Worm (Caenorhabditis elegans) whole organism, L2 larva: ENCODE measurements around the gene Y80D4G.2.

ENCODE experiments used
- C34F6.9 ChIP-seq: fragments of 150-350 bp; optimal IDR thresholded peaks from 2 replicates; lab custom pipeline; 2014; ENCODE audit warnings: missing biosample characterization, missing genetic modification characterization
- F13H6.1 ChIP-seq: sonication (generic microtip); optimal IDR thresholded peaks from 2 replicates; lab custom pipeline; 2016; ENCODE audit warnings: missing genetic modification characterization, missing compliant biosample characterization
- R02D3.7 ChIP-seq: fragments of 150-350 bp; optimal IDR thresholded peaks from 2 replicates; lab custom pipeline; 2014; ENCODE audit warnings: missing biosample characterization, missing genetic modification characterization
- Y55F3AM.14 ChIP-seq: fragments of 200-800 bp; sonication (Bioruptor generic); optimal IDR thresholded peaks from 2 replicates; lab custom pipeline; 2018; ENCODE audit warnings: mild to moderate bottlenecking, missing genetic modification characterization, missing compliant biosample characterization
- ZK546.5 ChIP-seq: sonication (generic microtip); optimal IDR thresholded peaks from 2 replicates; lab custom pipeline; 2017; ENCODE audit warnings: missing biosample characterization, missing genetic modification characterization
- aly-2 ChIP-seq: fragments of 150-350 bp; optimal IDR thresholded peaks from 2 replicates; lab custom pipeline; 2014; ENCODE audit warnings: missing biosample characterization, missing genetic modification characterization
- ama-1 ChIP-seq: fragments of 150-350 bp; optimal IDR thresholded peaks from 2 replicates; lab custom pipeline; 2018; ENCODE audit warnings: inconsistent platforms
- blmp-1 ChIP-seq: sonication (generic microtip); optimal IDR thresholded peaks from 2 replicates; lab custom pipeline; 2017; ENCODE audit warnings: missing genetic modification characterization, mild to moderate bottlenecking, missing compliant biosample characterization, antibody characterized with exemption, moderate library complexity; ENCODE audit not compliant: insufficient read depth
- ceh-16 ChIP-seq: fragments of 150-350 bp; optimal IDR thresholded peaks from 2 replicates; lab custom pipeline; 2014; ENCODE audit warnings: missing biosample characterization, missing genetic modification characterization
- ceh-82 ChIP-seq: fragments of 150-350 bp; optimal IDR thresholded peaks from 2 replicates; lab custom pipeline; 2014; ENCODE audit warnings: missing biosample characterization, missing genetic modification characterization
- crh-2 ChIP-seq: sonication (generic microtip); optimal IDR thresholded peaks from 2 replicates; lab custom pipeline; 2017; ENCODE audit warnings: missing biosample characterization, missing genetic modification characterization
- dmd-4 ChIP-seq: sonication (generic microtip); optimal IDR thresholded peaks from 2 replicates; lab custom pipeline; 2017; ENCODE audit warnings: missing biosample characterization, missing genetic modification characterization
- egl-27 ChIP-seq: sonication (generic microtip); optimal IDR thresholded peaks from 3 replicates; lab custom pipeline; 2017; ENCODE audit warnings: missing biosample characterization, missing genetic modification reagents, missing genetic modification characterization
- elt-1 ChIP-seq: fragments of 150-350 bp; optimal IDR thresholded peaks from 2 replicates; lab custom pipeline; 2014; ENCODE audit warnings: missing biosample characterization, missing genetic modification characterization
- elt-3 ChIP-seq: sonication (generic microtip); optimal IDR thresholded peaks from 2 replicates; lab custom pipeline; 2017; ENCODE audit warnings: missing biosample characterization, missing genetic modification characterization
- fos-1 ChIP-seq: fragments of 150-350 bp; optimal IDR thresholded peaks from 2 replicates; lab custom pipeline; 2014; ENCODE audit warnings: missing biosample characterization, missing genetic modification characterization
- gmeb-1 ChIP-seq: fragments of 150-350 bp; optimal IDR thresholded peaks from 2 replicates; lab custom pipeline; 2014; ENCODE audit warnings: missing biosample characterization, missing genetic modification characterization
- lin-11 ChIP-seq: fragments of 150-350 bp; sonication (generic microtip); optimal IDR thresholded peaks from 2 replicates; lab custom pipeline; 2014; ENCODE audit warnings: missing biosample characterization, missing genetic modification characterization, inconsistent platforms, mixed read lengths
- lin-13 ChIP-seq: fragments of 150-350 bp; optimal IDR thresholded peaks from 2 replicates; lab custom pipeline; 2014; ENCODE audit warnings: missing biosample characterization, missing genetic modification reagents, missing genetic modification characterization
- lin-39 ChIP-seq: fragments of 150-350 bp; optimal IDR thresholded peaks from 2 replicates; lab custom pipeline; 2014; ENCODE audit warnings: missing biosample characterization, missing genetic modification reagents, missing genetic modification characterization
- mab-5 ChIP-seq: fragments of 150-350 bp; optimal IDR thresholded peaks from 2 replicates; lab custom pipeline; 2014; ENCODE audit warnings: missing biosample characterization, missing genetic modification characterization
- nhr-10 ChIP-seq: sonication (generic microtip); optimal IDR thresholded peaks from 2 replicates; lab custom pipeline; 2017; ENCODE audit warnings: missing biosample characterization, missing genetic modification characterization
- nhr-11 ChIP-seq: fragments of 150-350 bp; optimal IDR thresholded peaks from 2 replicates; lab custom pipeline; 2014; ENCODE audit warnings: missing biosample characterization, missing genetic modification characterization
- nhr-12 ChIP-seq: fragments of 150-350 bp; optimal IDR thresholded peaks from 2 replicates; lab custom pipeline; 2014; ENCODE audit warnings: missing biosample characterization, missing genetic modification characterization
- nhr-129 ChIP-seq: fragments of 150-350 bp; optimal IDR thresholded peaks from 2 replicates; lab custom pipeline; 2014; ENCODE audit warnings: missing biosample characterization, missing genetic modification characterization
- nhr-21 ChIP-seq: fragments of 150-350 bp; optimal IDR thresholded peaks from 2 replicates; lab custom pipeline; 2014; ENCODE audit warnings: missing biosample characterization, missing genetic modification characterization
- nhr-237 ChIP-seq: fragments of 150-350 bp; optimal IDR thresholded peaks from 2 replicates; lab custom pipeline; 2014; ENCODE audit warnings: missing biosample characterization, missing genetic modification characterization
- nhr-25 ChIP-seq: fragments of 150-350 bp; sonication (generic microtip); optimal IDR thresholded peaks from 3 replicates; lab custom pipeline; 2014; ENCODE audit warnings: missing biosample characterization, missing genetic modification characterization
- nhr-6 ChIP-seq: fragments of 150-350 bp; optimal IDR thresholded peaks from 2 replicates; lab custom pipeline; 2014; ENCODE audit warnings: missing biosample characterization, missing genetic modification characterization
- peb-1 ChIP-seq: fragments of 150-350 bp; optimal IDR thresholded peaks from 2 replicates; lab custom pipeline; 2014; ENCODE audit warnings: missing biosample characterization, missing genetic modification characterization
- skn-1 ChIP-seq: sonication (generic microtip); optimal IDR thresholded peaks from 2 replicates; lab custom pipeline; 2017; ENCODE audit warnings: missing biosample characterization, missing genetic modification characterization
- sma-3 ChIP-seq: sonication (generic microtip); optimal IDR thresholded peaks from 2 replicates; lab custom pipeline; 2016; ENCODE audit warnings: missing genetic modification reagents, missing genetic modification characterization, missing compliant biosample characterization
- snpc-4 ChIP-seq: fragments of 150-350 bp; optimal IDR thresholded peaks from 2 replicates; lab custom pipeline; 2014; ENCODE audit warnings: missing biosample characterization, missing genetic modification characterization
- unc-39 ChIP-seq: fragments of 150-350 bp; optimal IDR thresholded peaks from 2 replicates; lab custom pipeline; 2014; ENCODE audit warnings: missing biosample characterization, missing genetic modification characterization
- unc-55 ChIP-seq: fragments of 150-350 bp; sonication (generic microtip); optimal IDR thresholded peaks from 3 replicates; lab custom pipeline; 2014; ENCODE audit warnings: missing biosample characterization, missing genetic modification reagents, missing genetic modification characterization
- unc-62 ChIP-seq: fragments of 150-350 bp; optimal IDR thresholded peaks from 2 replicates; lab custom pipeline; 2014; ENCODE audit warnings: missing biosample characterization, missing genetic modification reagents, missing genetic modification characterization
- zag-1 ChIP-seq: fragments of 150-350 bp; optimal IDR thresholded peaks from 2 replicates; lab custom pipeline; 2014; ENCODE audit warnings: missing biosample characterization, missing genetic modification characterization
- ztf-11 ChIP-seq: sonication (generic microtip); optimal IDR thresholded peaks from 2 replicates; lab custom pipeline; 2017; ENCODE audit warnings: missing biosample characterization, missing genetic modification characterization
- ztf-4 ChIP-seq: fragments of 150-350 bp; optimal IDR thresholded peaks from 2 replicates; lab custom pipeline; 2014; ENCODE audit warnings: missing biosample characterization, missing genetic modification characterization

The Y80D4G.2 gene

ce11 chrIII:7609168-7609567 lies 14.8 kb upstream of the Y80D4G.2 start, which contains the start of gene nsph-4.3:
TSS of gene nsph-4.3 (minus strand) at chrIII:7609268.
- TF ChIP-seq fos-1 (tag; lab: Kevin White, UChicago) (no peak), dmd-4 (no peak), ZK546.5 (tag; lab: Kevin White, UChicago) (no peak), F13H6.1 (no peak), lin-11 (tag; lab: Kevin White, UChicago) (no peak), ama-1 (no peak), Y55F3AM.14 (no peak), unc-62 (GFP tag; lab: Kevin White, UChicago) (no peak), mab-5 (no peak)

ce11 chrIII:7608223-7608622 lies 13.8 kb upstream of the Y80D4G.2 start, which contains the start of gene T04A6.3:
TSS of gene T04A6.3 (minus strand) at chrIII:7608323.
- TF ChIP-seq lin-13: no peak
- TF ChIP-seq egl-27 (tag; lab: Kevin White, UChicago): no peak
- TF ChIP-seq elt-1 (tag; lab: Kevin White, UChicago): no peak
- TF ChIP-seq unc-39: no peak
- TF ChIP-seq nhr-129 (tag; lab: Kevin White, UChicago): no peak
- TF ChIP-seq nhr-6 (tag; lab: Kevin White, UChicago): no peak
- TF ChIP-seq unc-55 (GFP tag; lab: Kevin White, UChicago): no peak
- TF ChIP-seq nhr-21: no peak
- TF ChIP-seq lin-39 (tag; lab: Kevin White, UChicago): no peak
- no peak for TF ChIP-seq fos-1 (tag; lab: Kevin White, UChicago)
- TF ChIP-seq C34F6.9: no peak
- no peak for TF ChIP-seq skn-1 (tag; lab: Kevin White, UChicago)
- no peak for TF ChIP-seq ceh-82 (tag; lab: Kevin White, UChicago)
- no peak for TF ChIP-seq aly-2 (tag; lab: Kevin White, UChicago)
- no peak for TF ChIP-seq nhr-10 (tag; lab: Kevin White, UChicago)
- no peak for TF ChIP-seq ama-1
- no peak for TF ChIP-seq nhr-12 (tag; lab: Kevin White, UChicago)

- no peak for TF ChIP-seq nhr-6 (tag; lab: Kevin White, UChicago)
- TF ChIP-seq ceh-16 (tag; lab: Kevin White, UChicago): no peak
- no peak for TF ChIP-seq skn-1 (tag; lab: Kevin White, UChicago)
- TF ChIP-seq dmd-4: no peak
- TF ChIP-seq R02D3.7 (tag; lab: Kevin White, UChicago): no peak
- TF ChIP-seq unc-39: no peak
- TF ChIP-seq sma-3 (GFP tag; lab: Kevin White, UChicago): no peak
- TF ChIP-seq mab-5: no peak
- TF ChIP-seq ztf-4: no peak
These were observed 975 bp downstream of the Y80D4G.2 start, which contains the start of gene R13A5.11 for ce11 chrIII:7593285-7593928. TSS of gene R13A5.11 (minus strand) at chrIII:7593335.

ce11 chrIII:7588214-7588613 lies 6.2 kb downstream of the Y80D4G.2 start, which contains the start of gene R13A5.15:
TSS of gene R13A5.15 (minus strand) at chrIII:7588314.
- TF ChIP-seq zag-1 (tag; lab: Kevin White, UChicago) (no peak), crh-2 (tag; lab: Kevin White, UChicago) (no peak), nhr-11 (tag; lab: Kevin White, UChicago) (no peak), nhr-25 (no peak), ZK546.5 (tag; lab: Kevin White, UChicago) (no peak), mab-5 (no peak), ama-1 (no peak), nhr-129 (tag; lab: Kevin White, UChicago) (no peak), Y55F3AM.14 (no peak), elt-3 (no peak), nhr-237 (tag; lab: Kevin White, UChicago) (no peak), F13H6.1 (no peak), snpc-4 (tag; lab: Kevin White, UChicago) (no peak), skn-1 (tag; lab: Kevin White, UChicago) (no peak), gmeb-1 (tag; lab: Kevin White, UChicago) (no peak), peb-1 (tag; lab: Kevin White, UChicago) (no peak), sma-3 (GFP tag; lab: Kevin White, UChicago) (no peak), ztf-11 (no peak), blmp-1 (tag; lab: Kevin White, UChicago) (no peak), nhr-6 (tag; lab: Kevin White, UChicago) (no peak)
